Fruit fly (Drosophila melanogaster): ENCODE results near the gene ush.
A peak's percentile ranks its signal among the peaks of the same experiment; 100 is the strongest.

ush gene

DNA sequence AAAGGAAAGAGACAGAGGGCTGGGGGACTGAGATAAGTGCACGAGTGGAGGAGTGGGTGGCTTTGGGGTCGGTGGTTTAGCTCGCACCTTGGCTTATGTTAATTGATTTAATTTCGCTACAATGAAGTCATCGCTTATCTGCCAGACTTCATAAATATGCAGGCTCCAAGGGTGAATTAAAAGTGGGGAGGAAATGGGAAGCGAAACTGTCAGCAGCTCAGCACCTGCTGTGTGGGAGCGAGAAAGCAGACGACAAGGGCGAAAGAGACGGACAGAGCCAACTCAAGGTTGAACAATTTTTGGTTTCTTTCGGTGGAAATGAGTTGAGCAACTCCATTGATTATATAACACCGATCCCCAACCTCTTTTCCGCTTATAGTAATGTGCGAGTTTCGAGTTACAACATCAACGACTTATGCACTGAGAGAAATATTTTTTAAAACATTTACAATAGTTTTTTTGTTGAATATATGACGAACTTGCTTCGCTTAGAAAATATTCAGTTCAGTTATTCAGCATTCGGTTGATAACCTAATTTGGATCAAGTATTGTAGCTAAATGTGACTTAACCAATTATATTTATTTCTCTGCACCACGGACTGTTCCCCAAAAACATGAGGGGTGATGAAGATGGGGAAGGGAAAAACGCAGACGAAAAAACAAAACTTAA lies 44.4 kb downstream of the ush start (continued):
- peak; percentile 85 for TF ChIP-seq ATbp (GFP tag; optimal IDR thresholded peaks at IDR 0.05)
- peak; percentile 71 for TF ChIP-seq Rfx (GFP tag; IDR thresholded peaks at IDR 0.05)
- peak; percentile 70 for TF ChIP-seq CG14667 (GFP tag; IDR thresholded peaks at IDR 0.05)
- peak; percentile 92 for TF ChIP-seq Sox100B (GFP tag; optimal IDR thresholded peaks at IDR 0.05)
- TF ChIP-seq CG10209 (GFP tag; optimal IDR thresholded peaks at IDR 0.05): peak; percentile 87
- TF ChIP-seq Side (GFP tag; optimal IDR thresholded peaks at IDR 0.05): peak; percentile 80
- TF ChIP-seq CrebB (tag; optimal IDR thresholded peaks at IDR 0.05): peak; percentile 57
- TF ChIP-seq wek (GFP tag; optimal IDR thresholded peaks at IDR 0.05): peak; percentile 81
- peak; percentile 83 for TF ChIP-seq CG4820 (GFP tag; optimal IDR thresholded peaks at IDR 0.05)
- peak; percentile 17 for TF ChIP-seq CG14965 (GFP tag; optimal IDR thresholded peaks at IDR 0.05; ENCODE audit: borderline replicate concordance)
- TF ChIP-seq CG6272 (GFP tag; IDR thresholded peaks at IDR 0.05): peak; percentile 61; the same call in 1 of the 2 replicates
- peak; percentile 54 for TF ChIP-seq CG10431 (GFP tag; optimal IDR thresholded peaks at IDR 0.05)
- 0 out of 2 replicates have a peak, but pooled peaks have one; percentile 38 for TF ChIP-seq CG11696 (GFP tag; IDR thresholded peaks at IDR 0.05)
- peak; percentile 94 for TF ChIP-seq unpg (GFP tag; optimal IDR thresholded peaks at IDR 0.05)
- TF ChIP-seq sqz (GFP tag; optimal IDR thresholded peaks at IDR 0.05): no peak
- peak; percentile 75 for TF ChIP-seq cato (GFP tag; optimal IDR thresholded peaks at IDR 0.05; ENCODE audit: borderline replicate concordance)
- TF ChIP-seq twi (tag; optimal IDR thresholded peaks at IDR 0.05): peak; percentile 77
- TF ChIP-seq H2.0 (GFP tag; IDR thresholded peaks at IDR 0.05): peak; percentile 88
- peak; percentile 72; the same call in 1 of the 3 replicates for TF ChIP-seq gce (GFP tag; IDR thresholded peaks at IDR 0.05)
- peak; percentile 42 for TF ChIP-seq CG8359 (GFP tag; optimal IDR thresholded peaks at IDR 0.05; ENCODE audit: borderline replicate concordance)
- peak; percentile 78; the same call in 1 of the 2 replicates for TF ChIP-seq ro (GFP tag; IDR thresholded peaks at IDR 0.05)
- TF ChIP-seq CG4707 (GFP tag; optimal IDR thresholded peaks at IDR 0.05): peak; percentile 85
- TF ChIP-seq chif (GFP tag; optimal IDR thresholded peaks at IDR 0.05): peak; percentile 86 to 92
- peak; percentile 57 for TF ChIP-seq CG4617 (GFP tag; optimal IDR thresholded peaks at IDR 0.05; ENCODE audit: borderline replicate concordance)
- TF ChIP-seq lab (GFP tag; optimal IDR thresholded peaks at IDR 0.05): peak; percentile 73
- peak; percentile 84 for TF ChIP-seq tap (tag; optimal IDR thresholded peaks at IDR 0.05)
- TF ChIP-seq Lhr (GFP tag; optimal IDR thresholded peaks at IDR 0.05): peak; percentile 70
- no peak for TF ChIP-seq CG16813 (GFP tag; IDR thresholded peaks at IDR 0.05; ENCODE audit: partially characterized antibody)
- TF ChIP-seq Lpt (GFP tag; optimal IDR thresholded peaks at IDR 0.05): no peak
- peak; percentile 71 for TF ChIP-seq bcd (GFP tag; optimal IDR thresholded peaks at IDR 0.05)
- peak; percentile 76 for TF ChIP-seq CG33213 (GFP tag; optimal IDR thresholded peaks at IDR 0.05)
- peak; percentile 74 for TF ChIP-seq CG8944 (GFP tag; optimal IDR thresholded peaks at IDR 0.05)
- TF ChIP-seq stc (GFP tag; IDR thresholded peaks at IDR 0.05): peak; percentile 90
- TF ChIP-seq CG6791 (GFP tag; IDR thresholded peaks at IDR 0.05; ENCODE audit: partially characterized antibody): no peak
- no peak for TF ChIP-seq MBD-R2 (GFP tag; IDR thresholded peaks at IDR 0.05)
- TF ChIP-seq CG11398 (GFP tag; optimal IDR thresholded peaks at IDR 0.05): peak; percentile 68
- TF ChIP-seq CG2875 (GFP tag; optimal IDR thresholded peaks at IDR 0.05): peak; percentile 87
- TF ChIP-seq wdn (GFP tag; IDR thresholded peaks at IDR 0.05): peak; percentile 38; the same call in 1 of the 2 replicates
- TF ChIP-seq fd64A (GFP tag; optimal IDR thresholded peaks at IDR 0.05): peak; percentile 26
- peak; percentile 9 for TF ChIP-seq stwl (tag; optimal IDR thresholded peaks at IDR 0.05)
- peak; percentile 93 for TF ChIP-seq Oli (tag; optimal IDR thresholded peaks at IDR 0.05)
- peak; percentile 80; the same call in 2 of the 3 replicates for TF ChIP-seq H15 (GFP tag; IDR thresholded peaks at IDR 0.05)
- peak; percentile 66 for TF ChIP-seq pb (GFP tag; optimal IDR thresholded peaks at IDR 0.05)
- TF ChIP-seq aop (GFP tag; IDR thresholded peaks at IDR 0.05): peak; percentile 44; the same call in 1 of the 2 replicates
- peak; percentile 68 for TF ChIP-seq peb (GFP tag; IDR thresholded peaks at IDR 0.05)
- peak; percentile 36 for TF ChIP-seq gro (GFP tag; optimal IDR thresholded peaks at IDR 0.05)
- TF ChIP-seq CG34224 (GFP tag; IDR thresholded peaks at IDR 0.05; ENCODE audit: partially characterized antibody): no peak
- peak; percentile 80 for TF ChIP-seq tio (GFP tag; optimal IDR thresholded peaks at IDR 0.05)

All from whole organism, embryonic.